Fruit fly (Drosophila melanogaster): ENCODE data around the gene CG15219.

CG15219 gene

dm6 chr2L:22121651-22122165 lies 16.4 kb upstream of the CG15219 start (continued):
- no peak for TF ChIP-seq eve (GFP tag; optimal IDR thresholded peaks at IDR 0.05)
- no peak for TF ChIP-seq CG32772 (GFP tag; IDR thresholded peaks at IDR 0.05)
- TF ChIP-seq zen (tag; optimal IDR thresholded peaks at IDR 0.05) = peak; percentile 50
- TF ChIP-seq ewg (GFP tag; optimal IDR thresholded peaks at IDR 0.05) = no peak
- TF ChIP-seq CG6254 (GFP tag; optimal IDR thresholded peaks at IDR 0.05) = no peak
- no peak for TF ChIP-seq seq (GFP tag; IDR thresholded peaks at IDR 0.05)
- TF ChIP-seq CG6813 (GFP tag; optimal IDR thresholded peaks at IDR 0.05) = no peak
- no peak for TF ChIP-seq Nf-YA (GFP tag; IDR thresholded peaks at IDR 0.05)
- peak; percentile 97 for TF ChIP-seq CG1024 (GFP tag; IDR thresholded peaks at IDR 0.05)
- no peak for TF ChIP-seq CG7556 (GFP tag; optimal IDR thresholded peaks at IDR 0.05)
- no peak for TF ChIP-seq CG1832 (GFP tag; optimal IDR thresholded peaks at IDR 0.05)
- peak; percentile 64; the same call in 1 of the 3 replicates for TF ChIP-seq CG34422 (GFP tag; IDR thresholded peaks at IDR 0.05)
- TF ChIP-seq chinmo (GFP tag; IDR thresholded peaks at IDR 0.05; ENCODE audit: partially characterized antibody) = no peak
- no peak for TF ChIP-seq slou (GFP tag; optimal IDR thresholded peaks at IDR 0.05)
- TF ChIP-seq Fer2 (tag; optimal IDR thresholded peaks at IDR 0.05) = no peak
- TF ChIP-seq CG11093 (GFP tag; IDR thresholded peaks at IDR 0.05) = no peak
- peak; percentile 1 for TF ChIP-seq CG13424 (tag; optimal IDR thresholded peaks at IDR 0.05)
- TF ChIP-seq ken (GFP tag; IDR thresholded peaks at IDR 0.05) = no peak
- TF ChIP-seq Trl (optimal IDR thresholded peaks at IDR 0.05) = no peak
- peak; percentile 17 for TF ChIP-seq Trl (GFP tag; optimal IDR thresholded peaks at IDR 0.05)
- TF ChIP-seq lov (optimal IDR thresholded peaks at IDR 0.05) = no peak
- TF ChIP-seq lov (GFP tag; IDR thresholded peaks at IDR 0.05) = no peak
- TF ChIP-seq CG12659 (GFP tag; optimal IDR thresholded peaks at IDR 0.05) = peak; percentile 40
- TF ChIP-seq Hr3 (GFP tag; optimal IDR thresholded peaks at IDR 0.05) = peak; percentile 16
- no peak for TF ChIP-seq CG12236 (GFP tag; optimal IDR thresholded peaks at IDR 0.05)
- TF ChIP-seq CG16813 (GFP tag; IDR thresholded peaks at IDR 0.05; ENCODE audit: partially characterized antibody) = no peak
- TF ChIP-seq sens (GFP tag) = peak; percentile 43
- TF ChIP-seq CG11560 (tag; IDR thresholded peaks at IDR 0.05) = no peak
- no peak for TF ChIP-seq HLH3B (GFP tag; IDR thresholded peaks at IDR 0.05)
- TF ChIP-seq CG7839 (tag; optimal IDR thresholded peaks at IDR 0.05) = peak; percentile 29
- peak; percentile 28 for TF ChIP-seq CG15514 (GFP tag; optimal IDR thresholded peaks at IDR 0.05)
- no peak for TF ChIP-seq CG11695 (GFP tag; IDR thresholded peaks at IDR 0.05)
- TF ChIP-seq Hr51 (GFP tag; optimal IDR thresholded peaks at IDR 0.05) = no peak
- no peak for TF ChIP-seq br (optimal IDR thresholded peaks at IDR 0.05)
- peak; percentile 97 for TF ChIP-seq CG17802 (tag; optimal IDR thresholded peaks at IDR 0.05)
- TF ChIP-seq unc-4 (GFP tag; IDR thresholded peaks at IDR 0.05; ENCODE audit: partially characterized antibody) = no peak
- TF ChIP-seq fd102C (GFP tag; optimal IDR thresholded peaks at IDR 0.05) = no peak
- peak in 1 of 2 experiments; percentile 41 for TF ChIP-seq Pdp1 (GFP tag; optimal IDR thresholded peaks at IDR 0.05)
- no peak for TF ChIP-seq Dbx (GFP tag; IDR thresholded peaks at IDR 0.05)
- TF ChIP-seq C15 (GFP tag; IDR thresholded peaks at IDR 0.05) = 0 out of 3 replicates have a peak, but pooled peaks have one; percentile 21
- TF ChIP-seq insv (GFP tag; optimal IDR thresholded peaks at IDR 0.05) = no peak
- TF ChIP-seq CG30431 (GFP tag; optimal IDR thresholded peaks at IDR 0.05) = no peak
- peak; percentile 96 for TF ChIP-seq CG30020 (tag; optimal IDR thresholded peaks at IDR 0.05)
- no peak for TF ChIP-seq Opbp (GFP tag; IDR thresholded peaks at IDR 0.05; ENCODE audit: partially characterized antibody)
- no peak for TF ChIP-seq org-1 (GFP tag; optimal IDR thresholded peaks at IDR 0.05)
- TF ChIP-seq CG2678 (tag; optimal IDR thresholded peaks at IDR 0.05) = no peak
- peak; percentile 29 for TF ChIP-seq Hsf (GFP tag; optimal IDR thresholded peaks at IDR 0.05)
- TF ChIP-seq zfh2 (GFP tag; optimal IDR thresholded peaks at IDR 0.05) = peak; percentile 26
- TF ChIP-seq E2f2 (GFP tag; IDR thresholded peaks at IDR 0.05) = no peak; the same call in 1 of the 2 replicates
- no peak for TF ChIP-seq HLHmδ (GFP tag; optimal IDR thresholded peaks at IDR 0.05)
- TF ChIP-seq CG32767 (GFP tag; IDR thresholded peaks at IDR 0.05) = no peak
